Worm (Caenorhabditis elegans) whole organism, L1 larva: Measurements from ENCODE around the gene cox-11.
A peak's percentile ranks its signal among the peaks of the same experiment; 100 is the strongest.

Experiments used
- C04F5.9 ChIP-seq: sonication (generic microtip); optimal IDR thresholded peaks from 2 replicates; lab custom pipeline; 2016; ENCODE audit warnings: missing genetic modification characterization, missing compliant biosample characterization
- C34B4.2 ChIP-seq: sonication (generic microtip); optimal IDR thresholded peaks from 2 replicates; lab custom pipeline; 2017; ENCODE audit warnings: mild to moderate bottlenecking, missing genetic modification characterization, missing compliant biosample characterization
- F16B12.6 ChIP-seq: fragments of 150-350 bp; optimal IDR thresholded peaks from 2 replicates; lab custom pipeline; 2014; ENCODE audit warnings: missing biosample characterization, missing genetic modification characterization
- Y116A8C.19 ChIP-seq: sonication (generic microtip); optimal IDR thresholded peaks from 2 replicates; lab custom pipeline; 2016; ENCODE audit warnings: missing compliant biosample characterization, missing genetic modification characterization, borderline replicate concordance
- aha-1 ChIP-seq: fragments of 150-350 bp; optimal IDR thresholded peaks from 2 replicates; lab custom pipeline; 2014; ENCODE audit warnings: missing biosample characterization, missing genetic modification characterization
- alr-1 ChIP-seq: fragments of 200-800 bp; sonication (Bioruptor generic); optimal IDR thresholded peaks from 2 replicates; lab custom pipeline; 2018; ENCODE audit warnings: borderline replicate concordance, mild to moderate bottlenecking, missing genetic modification characterization, missing compliant biosample characterization
- ceh-63 ChIP-seq: fragments of 200-800 bp; sonication (Bioruptor generic); optimal IDR thresholded peaks from 2 replicates; lab custom pipeline; 2018; ENCODE audit warnings: mild to moderate bottlenecking, missing genetic modification characterization, missing compliant biosample characterization
- ceh-88 ChIP-seq: fragments of 200-800 bp; sonication (Bioruptor generic); IDR thresholded peaks from 2 replicates; pipeline ENCODE4 v1.3.6; 2022; ENCODE audit warnings: missing genetic modification characterization, missing compliant biosample characterization
- ces-1 ChIP-seq: fragments of 150-350 bp; optimal IDR thresholded peaks from 2 replicates; lab custom pipeline; 2014; ENCODE audit warnings: missing biosample characterization, missing genetic modification reagents, missing genetic modification characterization
- dsc-1 ChIP-seq: sonication (generic microtip); optimal IDR thresholded peaks from 2 replicates; lab custom pipeline; 2016; ENCODE audit warnings: mild to moderate bottlenecking, missing genetic modification characterization, missing compliant biosample characterization
- efl-1 ChIP-seq, 4 experiments: fragments of 150-350 bp; optimal IDR thresholded peaks in 3 of 4; peaks in 1 of 4; 1 replicate in 1 of 4; 2 replicates in 3 of 4; lab custom pipeline; 2014; ENCODE audit warnings: missing biosample characterization in 2 of 4, missing genetic modification characterization in 2 of 4, missing genetic modification reagents in 2 of 4
- egl-27 ChIP-seq, 2 experiments: fragments of 150-350 bp in 1 of 2; sonication (generic microtip); optimal IDR thresholded peaks; 3 replicates each; lab custom pipeline; 2017 to 2018; ENCODE audit warnings: missing biosample characterization in 2 of 2, missing genetic modification characterization in 2 of 2, missing genetic modification reagents in 2 of 2
- elt-2 ChIP-seq: sonication (generic microtip); optimal IDR thresholded peaks from 2 replicates; lab custom pipeline; 2016; ENCODE audit warnings: missing genetic modification characterization, mild to moderate bottlenecking, inconsistent platforms, missing compliant biosample characterization, missing genetic modification reagents
- elt-3 ChIP-seq, 6 experiments: fragments of 150-350 bp in 1 of 6; sonication (generic microtip); optimal IDR thresholded peaks; 2 replicates each; lab custom pipeline; 2017 to 2018; ENCODE audit warnings: missing biosample characterization in 6 of 6, missing genetic modification characterization in 6 of 6, inconsistent platforms in 1 of 6
- fkh-10 ChIP-seq: sonication (generic microtip); optimal IDR thresholded peaks from 2 replicates; lab custom pipeline; 2017; ENCODE audit warnings: missing biosample characterization, missing genetic modification reagents, missing genetic modification characterization
- fkh-4 ChIP-seq: sonication (generic microtip); optimal IDR thresholded peaks from 2 replicates; lab custom pipeline; 2016; ENCODE audit warnings: missing compliant biosample characterization, missing genetic modification characterization, borderline replicate concordance
- fkh-8 ChIP-seq: sonication (generic microtip); optimal IDR thresholded peaks from 2 replicates; lab custom pipeline; 2016; ENCODE audit warnings: mild to moderate bottlenecking, missing genetic modification characterization, missing compliant biosample characterization
- fos-1 ChIP-seq: fragments of 150-350 bp; optimal IDR thresholded peaks from 2 replicates; lab custom pipeline; 2014; ENCODE audit warnings: missing biosample characterization, missing genetic modification characterization
- grh-1 ChIP-seq: fragments of 200-800 bp; sonication (Bioruptor generic); IDR thresholded peaks from 2 replicates; pipeline ENCODE4 v1.3.6; 2022; ENCODE audit warnings: missing genetic modification reagents, missing genetic modification characterization, missing compliant biosample characterization
- hlh-17 ChIP-seq: fragments of 200-800 bp; sonication (Bioruptor generic); optimal IDR thresholded peaks from 2 replicates; lab custom pipeline; 2018; ENCODE audit warnings: missing genetic modification characterization, mild to moderate bottlenecking, missing compliant biosample characterization, moderate library complexity, borderline replicate concordance
- hpl-2 ChIP-seq: fragments of 150-350 bp; optimal IDR thresholded peaks from 2 replicates; lab custom pipeline; 2014; ENCODE audit warnings: missing biosample characterization, missing genetic modification reagents, missing genetic modification characterization
- irx-1 ChIP-seq: sonication (generic microtip); optimal IDR thresholded peaks from 2 replicates; lab custom pipeline; 2016; ENCODE audit warnings: missing genetic modification characterization, missing compliant biosample characterization
- isw-1 ChIP-seq: fragments of 200-800 bp; sonication (Bioruptor generic); IDR thresholded peaks from 2 replicates; pipeline ENCODE4 v1.3.6; 2022; ENCODE audit warnings: missing genetic modification characterization, missing compliant biosample characterization
- jun-1 ChIP-seq: fragments of 150-350 bp; optimal IDR thresholded peaks from 2 replicates; lab custom pipeline; 2014; ENCODE audit warnings: missing biosample characterization, missing genetic modification reagents, missing genetic modification characterization
- lin-13 ChIP-seq: fragments of 150-350 bp; optimal IDR thresholded peaks from 2 replicates; lab custom pipeline; 2014; ENCODE audit warnings: missing biosample characterization, missing genetic modification reagents, missing genetic modification characterization
- lin-15B ChIP-seq: fragments of 150-350 bp; sonication (generic microtip); optimal IDR thresholded peaks from 3 replicates; lab custom pipeline; 2014; ENCODE audit warnings: missing biosample characterization, missing genetic modification characterization
- lin-35 ChIP-seq, 2 experiments: fragments of 150-350 bp; optimal IDR thresholded peaks; 2 replicates each; lab custom pipeline; 2014; ENCODE audit warnings: missing biosample characterization in 2 of 2, missing genetic modification characterization in 2 of 2, missing genetic modification reagents in 2 of 2
- nhr-11 ChIP-seq: fragments of 150-350 bp; optimal IDR thresholded peaks from 2 replicates; lab custom pipeline; 2014; ENCODE audit warnings: missing biosample characterization, missing genetic modification characterization
- nhr-237 ChIP-seq: fragments of 150-350 bp; optimal IDR thresholded peaks from 2 replicates; lab custom pipeline; 2014; ENCODE audit warnings: missing biosample characterization, missing genetic modification characterization
- nhr-28 ChIP-seq: fragments of 150-350 bp; optimal IDR thresholded peaks from 2 replicates; lab custom pipeline; 2014; ENCODE audit warnings: missing biosample characterization, missing genetic modification characterization
- nhr-71 ChIP-seq: sonication (generic microtip); optimal IDR thresholded peaks from 2 replicates; lab custom pipeline; 2016; ENCODE audit warnings: mild to moderate bottlenecking, missing genetic modification characterization, moderate library complexity, missing compliant biosample characterization
- nhr-76 ChIP-seq: sonication (generic microtip); optimal IDR thresholded peaks from 2 replicates; lab custom pipeline; 2017; ENCODE audit warnings: missing biosample characterization, missing genetic modification characterization
- nhr-77 ChIP-seq: fragments of 150-350 bp; optimal IDR thresholded peaks from 2 replicates; lab custom pipeline; 2014; ENCODE audit warnings: missing biosample characterization, missing genetic modification characterization
- nhr-84 ChIP-seq: sonication (generic microtip); optimal IDR thresholded peaks from 2 replicates; lab custom pipeline; 2017; ENCODE audit warnings: missing biosample characterization, missing genetic modification characterization
- pax-3 ChIP-seq: fragments of 200-800 bp; sonication (Bioruptor generic); optimal IDR thresholded peaks from 2 replicates; lab custom pipeline; 2018; ENCODE audit warnings: mild to moderate bottlenecking, missing genetic modification characterization, moderate library complexity, missing compliant biosample characterization
- pqm-1 ChIP-seq: sonication (generic microtip); optimal IDR thresholded peaks from 3 replicates; lab custom pipeline; 2017; ENCODE audit warnings: missing biosample characterization, missing genetic modification characterization
- rnt-1 ChIP-seq: sonication (generic microtip); optimal IDR thresholded peaks from 2 replicates; lab custom pipeline; 2016; ENCODE audit warnings: mild to moderate bottlenecking, missing genetic modification characterization, moderate library complexity, missing compliant biosample characterization
- skn-1 ChIP-seq: fragments of 150-350 bp; optimal IDR thresholded peaks from 2 replicates; lab custom pipeline; 2014; ENCODE audit warnings: missing biosample characterization, missing genetic modification characterization
- sox-4 ChIP-seq: sonication (generic microtip); optimal IDR thresholded peaks from 2 replicates; lab custom pipeline; 2016; ENCODE audit warnings: missing genetic modification characterization, missing compliant biosample characterization
- swsn-7 ChIP-seq: sonication (generic microtip); optimal IDR thresholded peaks from 2 replicates; lab custom pipeline; 2016; ENCODE audit warnings: missing genetic modification characterization, missing compliant biosample characterization
- tbx-2 ChIP-seq: sonication (generic microtip); optimal IDR thresholded peaks from 2 replicates; lab custom pipeline; 2016; ENCODE audit warnings: missing genetic modification characterization, missing compliant biosample characterization
- tlp-1 ChIP-seq: fragments of 150-350 bp; optimal IDR thresholded peaks from 2 replicates; lab custom pipeline; 2014; ENCODE audit warnings: missing biosample characterization, missing genetic modification characterization
- unc-130 ChIP-seq: fragments of 150-350 bp; optimal IDR thresholded peaks from 2 replicates; lab custom pipeline; 2017; ENCODE audit warnings: missing biosample characterization, missing genetic modification characterization, inconsistent platforms
- unc-62 ChIP-seq: fragments of 150-350 bp; optimal IDR thresholded peaks from 2 replicates; lab custom pipeline; 2014; ENCODE audit warnings: missing biosample characterization, missing genetic modification reagents, missing genetic modification characterization
- xbp-1 ChIP-seq: sonication (generic microtip); optimal IDR thresholded peaks from 2 replicates; lab custom pipeline; 2016; ENCODE audit warnings: missing genetic modification characterization, missing compliant biosample characterization
- zag-1 ChIP-seq: fragments of 150-350 bp; optimal IDR thresholded peaks from 2 replicates; lab custom pipeline; 2014; ENCODE audit warnings: missing biosample characterization, missing genetic modification characterization
- ztf-11 ChIP-seq, 2 experiments: sonication (generic microtip); optimal IDR thresholded peaks; 2 replicates each; lab custom pipeline; 2016 to 2017; ENCODE audit warnings: missing genetic modification characterization in 2 of 2, missing biosample characterization in 1 of 2, missing compliant biosample characterization in 1 of 2

Gene cox-11

ce11 chrIV:13272494-13272893, 28.4 kb downstream of the cox-11 start, which contains the start of gene unc-26 (continued):
- TF ChIP-seq rnt-1 (tag; lab: Kevin White, UChicago) (no peak), ceh-63 (no peak), swsn-7 (tag; lab: Kevin White, UChicago) (peak; percentile 46), efl-1 (optimal IDR thresholded peaks at IDR 0.05; lab: Kevin White, UChicago) (peak; percentile 47 to 60), efl-1 (GFP tag; optimal IDR thresholded peaks at IDR 0.05 in 1 of 2; lab: Kevin White, UChicago) (no peak), nhr-28 (tag; lab: Kevin White, UChicago) (no peak), tbx-2 (tag; lab: Kevin White, UChicago) (no peak), fos-1 (tag; lab: Kevin White, UChicago) (no peak), nhr-237 (tag; lab: Kevin White, UChicago) (no peak), xbp-1 (tag; lab: Kevin White, UChicago) (peak; percentile 29), nhr-84 (tag; lab: Kevin White, UChicago) (no peak), pqm-1 (no peak), tlp-1 (no peak), unc-62 (no peak), lin-35 (GFP tag; optimal IDR thresholded peaks at IDR 0.05; lab: Kevin White, UChicago) (no peak), alr-1 (no peak), C34B4.2 (tag; lab: Kevin White, UChicago) (no peak), nhr-71 (tag; lab: Kevin White, UChicago) (peak; percentile 53), lin-15B (tag; lab: Kevin White, UChicago) (no peak), egl-27 (tag; optimal IDR thresholded peaks at IDR 0.05; lab: Kevin White, UChicago) (no peak), fkh-10 (no peak), nhr-76 (no peak), nhr-77 (tag; lab: Kevin White, UChicago) (no peak), aha-1 (tag; lab: Kevin White, UChicago) (no peak), ces-1 (GFP tag; lab: Kevin White, UChicago) (no peak), grh-1 (no peak), skn-1 (tag; lab: Kevin White, UChicago) (no peak), hpl-2 (GFP tag; lab: Kevin White, UChicago) (no peak), elt-3 (tag; optimal IDR thresholded peaks at IDR 0.05; lab: Kevin White, UChicago) (no peak), zag-1 (tag; lab: Kevin White, UChicago) (no peak), irx-1 (no peak), fkh-8 (tag; lab: Kevin White, UChicago) (no peak), Y116A8C.19 (tag; lab: Kevin White, UChicago) (no peak), hlh-17 (GFP tag; lab: Kevin White, UChicago) (no peak), pax-3 (no peak), unc-130 (tag; lab: Kevin White, UChicago) (no peak), isw-1 (no peak), lin-13 (GFP tag; lab: Kevin White, UChicago) (no peak), nhr-11 (tag; lab: Kevin White, UChicago) (no peak), ztf-11 (tag; optimal IDR thresholded peaks at IDR 0.05; lab: Kevin White, UChicago) (no peak), F16B12.6 (tag; lab: Kevin White, UChicago) (no peak), C04F5.9 (tag; lab: Kevin White, UChicago) (no peak), sox-4 (no peak), dsc-1 (tag; lab: Kevin White, UChicago) (peak; percentile 22), ceh-88 (GFP tag; lab: Robert Waterston, UW) (no peak), fkh-4 (tag; lab: Kevin White, UChicago) (no peak), elt-2 (no peak), jun-1 (no peak)
